Fruit fly (Drosophila melanogaster) S2 (cell line): Measurements from ENCODE around the gene CG15196.

Experiments
- CG8478 ChIP-seq: fragments of >200 bp; optimal IDR thresholded peaks from 2 replicates; lab custom pipeline; 2018
- CTCF ChIP-seq, 2 experiments: fragments of >200 bp; optimal IDR thresholded peaks; 2 replicates each; lab custom pipeline; 2018

DNA sequence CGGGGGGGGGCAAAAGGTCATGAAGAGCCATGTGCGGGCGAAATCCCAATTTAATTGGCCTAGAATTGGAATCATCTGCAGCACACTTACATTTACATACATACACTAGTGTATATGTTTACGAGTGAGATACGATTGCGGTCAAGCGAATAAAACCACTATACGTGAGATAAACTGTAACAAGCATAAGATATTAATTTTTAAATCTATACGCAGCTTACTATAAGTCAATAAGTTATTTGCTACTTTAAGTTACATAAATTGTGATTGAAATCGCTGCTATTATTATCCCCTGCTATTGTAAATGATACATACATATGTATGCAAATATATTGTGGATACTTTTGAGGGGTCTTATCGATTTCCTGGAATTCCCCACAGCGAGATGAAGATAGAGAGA is 30.6 kb upstream of the CG15196 start:
- TF ChIP-seq CG8478 (lab: Kevin White, UChicago) (no peak), CTCF (optimal IDR thresholded peaks at IDR 0.05; lab: Kevin White, UChicago) (no peak)
